Fruit fly (Drosophila melanogaster) whole organism, embryonic: ENCODE data around the gene Kmn1.

ENCODE experiments used
- B-H2 ChIP-seq: fragments of 200-800 bp; sonication (Bioruptor generic); optimal IDR thresholded peaks from 2 replicates; lab custom pipeline; 2018; ENCODE audit warnings: missing biosample characterization, mild to moderate bottlenecking, missing genetic modification characterization
- CG10366 ChIP-seq: fragments of 200-800 bp; sonication (Bioruptor generic); IDR thresholded peaks from 2 replicates; pipeline ENCODE4 v1.3.6; 2022; ENCODE audit warnings: missing biosample characterization, missing genetic modification characterization
- CG10543 ChIP-seq: fragments of 200-800 bp; sonication (Bioruptor generic); optimal IDR thresholded peaks from 3 replicates; lab custom pipeline; 2017; ENCODE audit warnings: missing biosample characterization, mild to moderate bottlenecking, missing genetic modification characterization, moderate library complexity
- CG10959 ChIP-seq: fragments of 200-800 bp; sonication (Bioruptor generic); IDR thresholded peaks from 2 replicates; pipeline ENCODE4 v1.3.6; 2022; ENCODE audit warnings: missing biosample characterization, missing genetic modification characterization
- CG11247 ChIP-seq: fragments of 200-800 bp; sonication (Bioruptor generic); IDR thresholded peaks from 2 replicates; pipeline ENCODE4 v1.3.6; 2022; ENCODE audit warnings: missing biosample characterization, missing genetic modification characterization
- CG11504 ChIP-seq: fragments of 200-800 bp; sonication (Bioruptor generic); optimal IDR thresholded peaks from 3 replicates; lab custom pipeline; 2019; ENCODE audit warnings: missing biosample characterization, mild to moderate bottlenecking, missing genetic modification characterization, moderate library complexity
- CG11696 ChIP-seq: fragments of 200-800 bp; sonication (Bioruptor generic); IDR thresholded peaks from 2 replicates; pipeline ENCODE4 v1.3.6; 2022; ENCODE audit warnings: missing biosample characterization, missing genetic modification characterization
- CG11723 ChIP-seq: fragments of 200-800 bp; sonication (Bioruptor generic); optimal IDR thresholded peaks from 2 replicates; lab custom pipeline; 2017; ENCODE audit warnings: missing biosample characterization, mild to moderate bottlenecking, missing genetic modification characterization
- CG12219 ChIP-seq: fragments of 200-800 bp; sonication (Bioruptor generic); optimal IDR thresholded peaks from 3 replicates; lab custom pipeline; 2018; ENCODE audit warnings: missing biosample characterization, mild to moderate bottlenecking, missing genetic modification characterization
- CG14667 ChIP-seq: fragments of 200-800 bp; sonication (Bioruptor generic); IDR thresholded peaks from 2 replicates; pipeline ENCODE4 v1.3.6; 2022; ENCODE audit warnings: missing biosample characterization, missing genetic modification characterization
- CG15514 ChIP-seq: fragments of 200-800 bp; sonication (Bioruptor generic); optimal IDR thresholded peaks from 3 replicates; lab custom pipeline; 2017; ENCODE audit warnings: missing biosample characterization, missing genetic modification characterization, mild to moderate bottlenecking, moderate library complexity, missing genetic modification reagents
- CG17361 ChIP-seq: fragments of 200-800 bp; sonication (Bioruptor generic); IDR thresholded peaks from 3 replicates; pipeline ENCODE4 v1.3.6; 2022; ENCODE audit warnings: missing biosample characterization, missing genetic modification characterization
- CG17568 ChIP-seq: fragments of 200-800 bp; sonication (Bioruptor generic); optimal IDR thresholded peaks from 2 replicates; lab custom pipeline; 2018; ENCODE audit warnings: missing biosample characterization, mild to moderate bottlenecking, missing genetic modification characterization, moderate library complexity
- CG18011 ChIP-seq: fragments of 200-800 bp; sonication (Bioruptor generic); optimal IDR thresholded peaks from 2 replicates; lab custom pipeline; 2017; ENCODE audit warnings: missing biosample characterization, missing genetic modification characterization, mild to moderate bottlenecking, moderate library complexity, missing genotype
- CG2202 ChIP-seq: fragments of 200-800 bp; sonication (Bioruptor generic); optimal IDR thresholded peaks from 2 replicates; lab custom pipeline; 2018; ENCODE audit warnings: missing biosample characterization, mild to moderate bottlenecking, missing genetic modification characterization
- CG2889 ChIP-seq: fragments of 200-800 bp; sonication (Bioruptor generic); IDR thresholded peaks from 3 replicates; pipeline ENCODE4 v1.3.6; 2022; ENCODE audit warnings: missing biosample characterization, missing genetic modification characterization
- CG31388 ChIP-seq: fragments of 200-800 bp; sonication (Bioruptor generic); optimal IDR thresholded peaks from 2 replicates; lab custom pipeline; 2016; ENCODE audit warnings: missing biosample characterization, missing genetic modification characterization
- CG33557 ChIP-seq: fragments of 200-800 bp; sonication (Bioruptor generic); optimal IDR thresholded peaks from 2 replicates; lab custom pipeline; 2019; ENCODE audit warnings: missing biosample characterization, mild to moderate bottlenecking, missing genetic modification characterization, moderate library complexity
- CG5953 ChIP-seq: fragments of 200-800 bp; sonication (Bioruptor generic); IDR thresholded peaks from 2 replicates; pipeline ENCODE4 v1.3.6; 2022; ENCODE audit warnings: missing biosample characterization, missing genetic modification characterization
- CG6683 ChIP-seq: fragments of 200-800 bp; sonication (Bioruptor generic); optimal IDR thresholded peaks from 2 replicates; lab custom pipeline; 2017; ENCODE audit warnings: missing biosample characterization, mild to moderate bottlenecking, missing genetic modification characterization, missing genetic modification reagents
- CG8478 ChIP-seq: fragments of >200 bp; optimal IDR thresholded peaks from 2 replicates; lab custom pipeline; 2018
- ERR ChIP-seq: fragments of 200-800 bp; sonication (Bioruptor generic); optimal IDR thresholded peaks from 2 replicates; lab custom pipeline; 2016; ENCODE audit warnings: missing biosample characterization, missing genetic modification characterization
- Elba2 ChIP-seq: fragments of 200-800 bp; sonication (Bioruptor generic); optimal IDR thresholded peaks from 3 replicates; lab custom pipeline; 2016; ENCODE audit warnings: missing biosample characterization, missing genetic modification characterization
- Fer1 ChIP-seq: fragments of 200-800 bp; sonication (Bioruptor generic); optimal IDR thresholded peaks from 2 replicates; lab custom pipeline; 2017; ENCODE audit warnings: missing biosample characterization, mild to moderate bottlenecking, missing genetic modification characterization
- Fer3 ChIP-seq: fragments of 200-800 bp; sonication (Bioruptor generic); optimal IDR thresholded peaks from 2 replicates; lab custom pipeline; 2018; ENCODE audit warnings: missing biosample characterization, mild to moderate bottlenecking, missing genetic modification characterization, moderate library complexity
- Hey ChIP-seq: fragments of 200-800 bp; sonication (Bioruptor generic); optimal IDR thresholded peaks from 3 replicates; lab custom pipeline; 2018; ENCODE audit warnings: missing biosample characterization, mild to moderate bottlenecking, missing genetic modification characterization
- HmgD ChIP-seq: fragments of 200-800 bp; sonication (Bioruptor generic); optimal IDR thresholded peaks from 3 replicates; lab custom pipeline; 2016; ENCODE audit warnings: missing biosample characterization, missing genetic modification characterization
- Hr78 ChIP-seq, 2 experiments: fragments of 200-800 bp in 1 of 2; fragments of >200 bp in 1 of 2; sonication (Bioruptor generic) in 1 of 2; optimal IDR thresholded peaks; 2 replicates each; lab custom pipeline; 2017 to 2019; ENCODE audit warnings: missing biosample characterization in 2 of 2, missing genetic modification characterization in 2 of 2, mild to moderate bottlenecking in 1 of 2, moderate library complexity in 1 of 2
- Max ChIP-seq: fragments of 200-800 bp; sonication (Bioruptor generic); optimal IDR thresholded peaks from 2 replicates; lab custom pipeline; 2016; ENCODE audit warnings: missing biosample characterization, mild to moderate bottlenecking, missing genetic modification characterization
- Mrtf ChIP-seq: fragments of 200-800 bp; sonication (Bioruptor generic); IDR thresholded peaks from 3 replicates; pipeline ENCODE4 v1.3.6; 2022; ENCODE audit warnings: missing biosample characterization, missing genetic modification characterization
- NFAT ChIP-seq: fragments of 200-800 bp; sonication (Bioruptor generic); IDR thresholded peaks from 2 replicates; pipeline ENCODE4 v1.3.6; 2022; ENCODE audit warnings: missing biosample characterization, missing genetic modification characterization
- Oli ChIP-seq: fragments of 200-800 bp; sonication (Bioruptor generic); optimal IDR thresholded peaks from 2 replicates; lab custom pipeline; 2018; ENCODE audit warnings: missing biosample characterization, mild to moderate bottlenecking, missing genetic modification characterization, moderate library complexity
- Opbp ChIP-seq: fragments of 200-800 bp; sonication (Bioruptor generic); IDR thresholded peaks from 3 replicates; pipeline ENCODE4 v1.3.6; 2022; ENCODE audit warnings: missing biosample characterization, missing genetic modification characterization; ENCODE audit not compliant: partially characterized antibody
- Sry-β ChIP-seq: fragments of 200-800 bp; sonication (Bioruptor generic); optimal IDR thresholded peaks from 2 replicates; lab custom pipeline; 2018; ENCODE audit warnings: missing biosample characterization, mild to moderate bottlenecking, missing genetic modification characterization, moderate library complexity
- ara ChIP-seq: fragments of 200-800 bp; sonication (Bioruptor generic); IDR thresholded peaks from 2 replicates; pipeline ENCODE4 v1.3.6; 2022; ENCODE audit warnings: missing biosample characterization, missing genetic modification characterization
- chn ChIP-seq: fragments of 200-800 bp; sonication (Bioruptor generic); optimal IDR thresholded peaks from 2 replicates; lab custom pipeline; 2016; ENCODE audit warnings: missing biosample characterization, missing genetic modification characterization
- cwo ChIP-seq: fragments of 200-800 bp; sonication (Bioruptor generic); optimal IDR thresholded peaks from 3 replicates; lab custom pipeline; 2017; ENCODE audit warnings: missing biosample characterization, missing genetic modification characterization, mild to moderate bottlenecking, moderate library complexity, missing genetic modification reagents
- danr ChIP-seq: fragments of 200-800 bp; sonication (Bioruptor generic); IDR thresholded peaks from 2 replicates; pipeline ENCODE4 v1.3.6; 2022; ENCODE audit warnings: missing biosample characterization, missing genetic modification characterization
- dm ChIP-seq: fragments of 200-800 bp; sonication (Bioruptor generic); optimal IDR thresholded peaks from 3 replicates; lab custom pipeline; 2016; ENCODE audit warnings: missing biosample characterization, missing genetic modification characterization
- ems ChIP-seq: fragments of 200-800 bp; sonication (Bioruptor generic); optimal IDR thresholded peaks from 3 replicates; lab custom pipeline; 2016; ENCODE audit warnings: missing biosample characterization, missing genetic modification characterization
- grau ChIP-seq: fragments of 200-800 bp; optimal IDR thresholded peaks from 3 replicates; lab custom pipeline; 2019; ENCODE audit warnings: missing biosample characterization, mild to moderate bottlenecking, missing genetic modification characterization, moderate library complexity
- ind ChIP-seq: fragments of 200-800 bp; sonication (Bioruptor generic); optimal IDR thresholded peaks from 3 replicates; lab custom pipeline; 2016; ENCODE audit warnings: missing biosample characterization, missing genetic modification characterization
- insv ChIP-seq, 2 experiments: fragments of 200-800 bp; sonication (Bioruptor generic); optimal IDR thresholded peaks; 3 replicates each; lab custom pipeline; 2016 to 2018; ENCODE audit warnings: missing biosample characterization in 2 of 2, missing genetic modification characterization in 2 of 2
- lbe ChIP-seq: fragments of 200-800 bp; sonication (Bioruptor generic); optimal IDR thresholded peaks from 2 replicates; lab custom pipeline; 2016; ENCODE audit warnings: missing biosample characterization, mild to moderate bottlenecking, missing genetic modification characterization
- nom ChIP-seq: fragments of 200-800 bp; sonication (Bioruptor generic); optimal IDR thresholded peaks from 2 replicates; lab custom pipeline; 2017; ENCODE audit warnings: missing biosample characterization, missing genetic modification characterization, mild to moderate bottlenecking, moderate library complexity, missing genetic modification reagents
- onecut ChIP-seq: fragments of 200-800 bp; sonication (Bioruptor generic); IDR thresholded peaks from 2 replicates; pipeline ENCODE4 v1.3.6; 2022; ENCODE audit warnings: missing biosample characterization, missing genetic modification characterization
- sens-2 ChIP-seq: fragments of 200-800 bp; sonication (Bioruptor generic); IDR thresholded peaks from 2 replicates; pipeline ENCODE4 v1.3.6; 2022; ENCODE audit warnings: missing biosample characterization, missing genetic modification characterization
- sqz ChIP-seq: fragments of 200-800 bp; sonication (Bioruptor generic); optimal IDR thresholded peaks from 3 replicates; lab custom pipeline; 2018; ENCODE audit warnings: missing biosample characterization, mild to moderate bottlenecking, missing genetic modification characterization
- tin ChIP-seq: fragments of 200-800 bp; sonication (Bioruptor generic); optimal IDR thresholded peaks from 3 replicates; lab custom pipeline; 2016; ENCODE audit warnings: missing biosample characterization, missing genetic modification characterization
- tx ChIP-seq: fragments of 200-800 bp; sonication (Bioruptor generic); optimal IDR thresholded peaks from 2 replicates; lab custom pipeline; 2016; ENCODE audit warnings: missing biosample characterization, missing genetic modification characterization
- zen2 ChIP-seq: fragments of 200-800 bp; sonication (Bioruptor generic); IDR thresholded peaks from 3 replicates; pipeline ENCODE4 v1.3.6; 2022; ENCODE audit warnings: missing biosample characterization, missing genetic modification characterization; ENCODE audit not compliant: partially characterized antibody

The Kmn1 gene

dm6 chrX:11600795-11601358 is 28.6 kb upstream of the Kmn1 start (continued):
- no peak for TF ChIP-seq Fer3 (tag; lab: Kevin White, UChicago)
- TF ChIP-seq CG17568: no peak
- no peak for TF ChIP-seq danr (GFP tag; lab: Robert Waterston, UW)
- TF ChIP-seq CG11723 (GFP tag; lab: Kevin White, UChicago): no peak
- TF ChIP-seq B-H2 (GFP tag; lab: Kevin White, UChicago): no peak
- TF ChIP-seq CG18011 (GFP tag; lab: Kevin White, UChicago): no peak
- TF ChIP-seq CG11247 (GFP tag; lab: Robert Waterston, UW): no peak
- no peak for TF ChIP-seq lbe (GFP tag; lab: Kevin White, UChicago)
- no peak for TF ChIP-seq Max (GFP tag; lab: Kevin White, UChicago)
- no peak for TF ChIP-seq sens-2 (GFP tag; lab: Robert Waterston, UW)
- TF ChIP-seq CG11504: no peak
- TF ChIP-seq CG2889: no peak
- TF ChIP-seq chn (GFP tag; lab: Kevin White, UChicago): no peak
- TF ChIP-seq ems: no peak
- no peak for TF ChIP-seq tx (GFP tag; lab: Kevin White, UChicago)
- no peak for TF ChIP-seq tin (GFP tag; lab: Kevin White, UChicago)
- TF ChIP-seq dm: no peak
- no peak for TF ChIP-seq cwo
- TF ChIP-seq Oli: no peak
- no peak for TF ChIP-seq CG10543 (GFP tag; lab: Kevin White, UChicago)
- TF ChIP-seq CG5953 (GFP tag; lab: Robert Waterston, UW): no peak; the same call in 1 of the 2 replicates
- TF ChIP-seq onecut (GFP tag; lab: Robert Waterston, UW): peak; percentile 60
- TF ChIP-seq Hr78 (GFP tag; optimal IDR thresholded peaks at IDR 0.05; lab: Kevin White, UChicago): no peak
- no peak for TF ChIP-seq NFAT (GFP tag; lab: Robert Waterston, UW)
- no peak for TF ChIP-seq sqz (GFP tag; lab: Kevin White, UChicago)
- TF ChIP-seq CG14667: no peak
- TF ChIP-seq CG17361: no peak
- TF ChIP-seq HmgD (GFP tag; lab: Kevin White, UChicago): no peak
- no peak for TF ChIP-seq CG6683 (GFP tag; lab: Kevin White, UChicago)
- TF ChIP-seq Sry-β (GFP tag; lab: Kevin White, UChicago): no peak
- no peak for TF ChIP-seq Fer1 (GFP tag; lab: Kevin White, UChicago)
- TF ChIP-seq zen2 (GFP tag; lab: Robert Waterston, UW): no peak
- no peak for TF ChIP-seq CG2202 (tag; lab: Kevin White, UChicago)
- TF ChIP-seq ind (GFP tag; lab: Kevin White, UChicago): no peak
- no peak for TF ChIP-seq CG33557 (GFP tag; lab: Kevin White, UChicago)
- TF ChIP-seq CG10366 (GFP tag; lab: Robert Waterston, UW): no peak
- no peak for TF ChIP-seq Elba2 (GFP tag; lab: Kevin White, UChicago)
- TF ChIP-seq ara (GFP tag; lab: Robert Waterston, UW): no peak
- no peak for TF ChIP-seq CG12219 (GFP tag; lab: Kevin White, UChicago)
- no peak for TF ChIP-seq insv (GFP tag; optimal IDR thresholded peaks at IDR 0.05; lab: Kevin White, UChicago)
- TF ChIP-seq Mrtf (GFP tag; lab: Robert Waterston, UW): no peak
- TF ChIP-seq CG15514 (GFP tag; lab: Kevin White, UChicago): no peak
- peak; percentile 64 for TF ChIP-seq CG10959 (GFP tag; lab: Robert Waterston, UW)
- no peak for TF ChIP-seq Opbp (GFP tag; lab: Robert Waterston, UW)
- TF ChIP-seq CG11696: no peak
- TF ChIP-seq Hey (tag; lab: Kevin White, UChicago): no peak
- TF ChIP-seq ERR (GFP tag; lab: Kevin White, UChicago): no peak
- no peak for TF ChIP-seq CG31388 (GFP tag; lab: Kevin White, UChicago)
- TF ChIP-seq grau: no peak
- no peak for TF ChIP-seq nom
- no peak for TF ChIP-seq CG8478 (lab: Kevin White, UChicago)
